Fruit fly (Drosophila melanogaster) whole organism, larva: ENCODE results near the gene CG11997.

Experiments
- noc ChIP-seq: fragments of 200-800 bp; sonication (Bioruptor generic); optimal IDR thresholded peaks from 3 replicates; lab custom pipeline; 2019; ENCODE audit warnings: missing biosample characterization, mild to moderate bottlenecking, missing genetic modification characterization, moderate library complexity

CG11997 gene

DNA sequence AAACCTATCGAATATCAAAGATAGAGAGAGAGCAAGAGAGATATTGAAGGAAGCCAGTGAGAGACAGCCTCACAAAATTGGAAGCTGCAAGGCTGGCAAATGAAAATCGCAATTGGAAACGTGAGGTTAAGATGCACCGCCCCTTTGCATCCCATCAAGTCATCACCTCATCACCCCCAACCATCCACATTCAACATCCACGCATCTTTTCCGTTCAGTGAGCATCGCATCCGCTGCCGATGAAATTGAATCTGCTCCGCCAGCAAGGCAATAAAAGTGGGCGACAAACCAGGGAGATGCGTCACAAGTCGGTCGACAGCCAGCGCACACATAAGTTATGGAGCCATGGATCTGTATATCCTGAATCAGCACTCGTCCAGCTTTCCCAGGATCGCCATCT lies at the start of gene CG11997:
TSS of gene CG11997 (plus strand) at position 301 of the 400 bp plus-strand sequence.
- TF ChIP-seq noc (tag; lab: Kevin White, UChicago), result no peak

DNA sequence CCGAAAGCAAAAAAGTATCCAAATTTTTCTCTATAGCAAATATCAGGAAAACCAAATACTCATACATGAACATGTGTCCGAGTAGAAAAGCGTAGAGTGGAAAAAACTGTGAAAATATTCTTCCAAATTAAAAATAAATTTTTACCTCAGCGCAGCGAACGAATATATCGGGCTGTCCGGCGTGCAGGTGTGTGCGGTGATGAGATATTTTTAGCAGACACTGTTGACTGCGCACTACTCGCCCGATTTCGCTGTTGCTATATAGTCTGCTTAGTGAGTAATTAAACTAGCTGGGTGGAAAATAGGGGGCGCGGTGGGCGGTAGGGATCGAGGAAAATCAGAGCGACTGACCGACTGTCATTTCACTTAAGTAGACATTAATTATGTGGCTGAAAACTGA lies 47.1 kb upstream of the CG11997 start:
- no peak for TF ChIP-seq noc (tag; lab: Kevin White, UChicago)

DNA sequence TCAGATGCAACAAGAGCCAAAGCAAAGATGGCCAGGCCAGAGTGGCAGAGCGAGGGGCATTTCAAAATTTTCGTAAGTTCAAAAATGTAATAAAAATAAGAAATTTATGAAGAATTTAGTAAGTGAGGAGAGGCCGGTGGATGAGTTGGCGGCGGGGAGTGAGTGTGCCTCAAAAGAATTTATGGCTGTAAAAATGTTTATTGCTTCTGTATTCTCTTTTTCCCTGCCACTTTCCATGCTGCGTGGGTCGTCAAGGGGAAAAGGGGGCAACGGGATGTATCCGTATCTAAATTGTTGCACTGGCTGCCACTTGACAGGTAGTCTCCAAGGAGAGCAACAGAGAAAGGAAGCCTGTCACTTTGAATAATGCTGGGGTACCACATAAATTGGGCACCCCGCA lies 45.9 kb upstream of the CG11997 start:
- no peak for TF ChIP-seq noc (tag; lab: Kevin White, UChicago)

DNA sequence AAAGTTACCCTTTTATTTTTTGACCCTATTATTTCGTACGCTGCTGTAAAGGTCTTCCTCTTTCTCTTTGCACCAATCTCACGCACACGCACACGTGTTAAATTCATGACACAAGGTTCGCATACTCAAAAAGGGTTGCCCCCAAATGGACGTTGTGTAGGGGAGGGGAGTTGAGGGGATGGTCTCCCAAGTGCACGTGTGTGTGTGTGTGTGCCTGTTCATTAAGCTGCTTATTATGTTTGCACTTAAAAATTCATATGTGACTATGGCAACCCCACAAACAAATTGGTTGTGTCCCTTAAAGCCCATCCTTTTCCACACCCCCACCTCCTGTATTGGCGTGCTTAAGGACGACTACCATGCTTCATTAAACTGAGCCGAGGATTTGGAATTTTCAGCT lies 44.1 kb upstream of the CG11997 start:
- TF ChIP-seq noc (tag; lab: Kevin White, UChicago), result no peak

DNA sequence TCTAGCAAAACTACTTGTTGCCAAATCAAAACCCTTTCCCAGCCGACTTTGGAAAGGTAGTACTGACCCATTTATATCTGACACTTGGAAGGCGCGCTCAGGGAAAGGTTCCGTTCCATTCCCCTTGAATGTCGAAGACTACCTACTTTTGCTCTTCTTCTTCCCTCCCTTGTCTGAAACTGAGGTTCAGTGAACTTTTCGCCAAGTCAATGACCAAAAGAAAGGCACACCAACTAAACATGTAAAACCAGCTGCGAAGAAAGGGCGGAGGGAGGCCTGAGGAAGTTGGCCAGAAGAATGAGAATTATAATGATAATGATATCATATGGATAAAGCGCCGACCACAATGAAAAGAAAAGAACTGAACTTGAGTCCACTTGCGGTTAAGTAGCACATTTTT lies 42.2 kb upstream of the CG11997 start:
- TF ChIP-seq noc (tag; lab: Kevin White, UChicago), result no peak

DNA sequence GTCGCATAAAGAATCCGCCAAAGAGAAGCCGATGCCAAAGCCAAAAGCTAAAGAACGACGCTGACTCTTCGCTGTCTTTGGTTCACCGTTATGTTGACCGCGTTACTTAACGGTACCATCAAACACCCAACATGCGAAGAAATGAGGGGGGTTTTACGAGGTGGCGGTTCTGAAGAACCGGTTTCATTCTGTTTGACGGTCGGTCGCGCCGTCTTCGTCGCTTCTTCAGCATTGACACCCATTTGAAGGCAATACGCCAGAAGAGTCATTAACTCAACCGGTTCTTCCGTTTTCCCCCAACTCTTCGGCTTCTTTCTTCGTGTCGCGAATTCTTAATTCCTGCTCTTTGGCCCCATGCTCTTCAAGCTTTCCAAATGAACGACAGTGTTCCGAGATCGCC lies 39.1 kb upstream of the CG11997 start:
- TF ChIP-seq noc (tag; lab: Kevin White, UChicago), result peak; percentile 23

DNA sequence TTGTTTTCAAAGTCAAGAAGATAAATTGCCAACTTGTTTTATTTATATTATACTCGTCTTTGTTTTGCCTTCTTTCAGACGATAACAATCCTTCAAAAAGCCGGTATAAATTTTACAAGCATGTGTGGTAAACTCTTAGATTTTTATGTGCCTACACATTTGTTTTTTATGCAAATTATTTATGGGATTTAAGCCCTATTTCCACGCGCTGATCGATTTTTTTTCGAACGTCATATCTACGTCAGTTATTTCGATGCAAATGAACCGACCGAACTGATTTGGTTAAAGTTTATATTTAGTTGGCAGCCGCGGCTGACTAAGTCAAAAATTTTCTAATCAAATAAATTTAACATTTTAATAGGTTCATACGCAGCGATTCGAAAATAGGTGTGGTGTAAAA lies 37.2 kb upstream of the CG11997 start:
- TF ChIP-seq noc (tag; lab: Kevin White, UChicago), result no peak

DNA sequence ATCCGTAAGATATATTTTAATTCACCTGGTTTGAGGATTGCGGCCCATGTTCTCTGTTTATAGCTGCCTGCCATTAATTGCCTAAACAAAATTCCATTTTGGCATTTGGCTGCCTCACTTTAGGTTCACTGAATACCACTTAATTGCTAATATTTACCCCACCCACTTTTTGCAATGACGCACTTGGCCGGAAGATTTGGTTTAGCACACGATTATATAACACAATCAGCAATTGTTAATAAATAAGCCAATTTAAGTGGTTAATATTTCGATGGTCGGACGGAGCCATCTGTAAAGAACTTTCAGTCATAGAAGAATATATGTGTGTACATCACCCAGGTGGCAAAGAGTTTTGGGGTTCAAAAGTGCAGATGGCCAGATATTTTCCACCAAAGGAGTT lies 36.4 kb upstream of the CG11997 start:
- TF ChIP-seq noc (tag; lab: Kevin White, UChicago), result no peak

DNA sequence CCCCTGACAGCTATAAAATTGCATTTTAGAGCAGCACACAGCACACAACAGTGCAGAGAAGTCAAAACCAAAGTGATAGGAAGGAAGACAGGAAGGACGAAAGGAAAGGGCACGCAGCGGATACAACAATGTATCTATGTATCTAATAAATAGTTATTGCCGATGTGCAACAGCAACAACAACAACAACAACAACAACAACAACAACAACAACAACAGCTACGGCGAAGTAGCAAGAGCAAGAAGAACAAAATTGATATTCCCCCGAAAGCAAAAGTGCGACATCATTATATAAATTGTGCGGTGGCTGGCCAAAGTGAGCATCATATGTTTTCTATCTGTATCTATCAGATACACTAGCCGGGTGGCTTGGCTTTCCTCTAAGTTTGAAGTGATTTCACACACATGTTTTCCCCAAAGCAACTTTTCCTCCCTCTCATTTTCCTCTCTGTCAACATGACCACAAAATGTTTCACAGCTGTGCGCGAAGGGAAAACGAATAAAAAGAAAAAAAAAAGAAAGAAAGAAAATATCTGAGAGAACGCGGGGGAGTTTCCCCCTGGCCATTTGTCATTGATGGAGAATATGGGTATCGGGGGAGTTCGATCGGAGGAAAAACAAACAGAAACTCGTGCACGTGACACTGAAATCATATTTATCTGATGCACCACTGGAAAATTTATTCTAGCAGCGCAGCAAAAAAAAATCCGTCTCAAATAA lies 33.2 kb upstream of the CG11997 start:
- TF ChIP-seq noc (tag; lab: Kevin White, UChicago), result no peak

DNA sequence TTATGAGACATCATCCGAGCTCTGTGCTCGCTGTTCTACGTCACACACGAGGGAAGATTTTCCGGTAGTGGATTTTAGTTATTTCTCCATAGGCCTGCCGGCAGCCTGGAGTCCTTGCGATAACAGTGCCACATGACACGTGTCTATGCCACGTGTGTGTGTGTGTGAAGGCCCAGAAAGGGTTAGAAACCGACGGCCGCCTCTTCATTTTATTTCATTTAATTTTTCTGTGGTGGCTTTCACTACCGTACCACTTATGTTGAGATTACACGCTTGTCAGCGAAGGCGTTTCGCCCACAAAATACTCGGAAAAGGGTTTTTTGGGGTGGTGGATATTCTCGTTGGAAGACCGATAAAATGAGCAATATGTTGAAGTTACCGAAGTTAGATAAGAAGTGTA lies 32.2 kb upstream of the CG11997 start:
- no peak for TF ChIP-seq noc (tag; lab: Kevin White, UChicago)

DNA sequence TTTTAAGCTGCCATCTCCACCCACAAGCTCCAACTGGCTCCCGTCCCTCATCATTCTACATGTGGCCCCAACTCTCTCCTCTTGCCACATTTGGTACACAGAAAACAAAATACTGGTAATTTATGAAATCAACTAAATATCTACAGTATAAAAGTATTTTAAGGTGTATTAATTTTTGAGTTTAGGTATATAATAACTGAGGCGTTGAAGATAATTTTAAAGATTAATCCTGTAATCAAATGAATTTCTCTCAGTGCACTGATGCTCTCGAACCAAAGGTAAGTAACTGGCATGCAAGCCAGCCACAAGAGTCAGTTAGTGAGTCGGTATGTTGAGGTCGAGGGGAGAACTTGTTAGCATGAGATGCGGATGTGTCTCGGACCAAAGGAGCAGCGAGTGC lies 29.9 kb upstream of the CG11997 start:
- TF ChIP-seq noc (tag; lab: Kevin White, UChicago), result no peak

DNA sequence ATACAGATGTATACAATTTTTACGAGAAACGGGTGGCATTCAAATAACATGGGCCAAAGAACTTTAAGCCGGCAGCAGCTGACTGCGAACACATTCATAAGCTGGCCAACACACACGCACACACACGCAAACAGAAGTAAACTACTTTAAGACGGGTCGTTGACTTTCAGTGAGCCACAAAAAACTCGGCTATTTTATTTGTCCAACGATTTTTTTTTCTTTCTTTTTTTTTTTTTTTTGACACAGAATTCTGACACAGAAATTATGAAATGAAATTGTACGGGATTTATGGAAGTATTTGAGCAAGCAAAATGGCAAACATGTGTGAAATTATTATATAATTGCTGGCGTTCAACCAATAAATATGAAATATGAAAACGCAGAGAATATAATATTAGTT lies 27.5 kb upstream of the CG11997 start:
- no peak for TF ChIP-seq noc (tag; lab: Kevin White, UChicago)

DNA sequence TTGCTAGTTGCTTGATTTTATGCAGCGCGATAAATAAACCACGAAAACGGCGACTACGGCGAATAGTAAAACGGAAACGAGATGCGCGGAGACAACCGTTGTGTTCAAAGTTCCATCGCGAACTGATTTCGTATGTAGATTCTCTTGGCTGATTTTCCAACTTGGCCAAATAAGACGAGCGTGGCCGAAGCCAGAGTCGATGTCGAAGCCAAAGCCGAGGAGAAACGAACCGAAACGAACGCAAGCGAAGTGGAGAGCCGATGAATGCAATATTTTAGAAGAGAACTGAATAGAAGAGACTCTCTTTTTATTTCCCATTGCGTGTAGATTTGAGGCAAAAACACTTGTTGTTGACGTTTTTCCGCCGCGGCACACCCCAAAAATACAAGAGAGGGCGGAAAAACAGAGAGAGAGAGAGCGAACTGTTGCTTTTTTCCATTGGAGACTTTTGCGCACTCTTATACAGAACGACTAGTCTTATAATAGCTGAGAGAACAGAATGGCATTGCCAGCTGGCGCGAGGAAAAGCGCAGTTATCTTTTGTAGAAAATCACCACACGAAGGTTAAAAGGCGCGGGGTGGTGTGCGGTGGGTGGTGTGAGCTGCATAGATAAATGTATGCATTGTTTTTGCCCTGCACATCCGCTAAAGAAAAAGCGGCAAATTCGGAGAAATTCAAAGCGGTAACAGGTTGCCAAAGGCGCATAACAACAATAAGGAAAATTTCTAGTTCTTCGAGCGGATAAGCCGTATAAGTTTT lies 19.3 kb upstream of the CG11997 start:
- no peak for TF ChIP-seq noc (tag; lab: Kevin White, UChicago)

DNA sequence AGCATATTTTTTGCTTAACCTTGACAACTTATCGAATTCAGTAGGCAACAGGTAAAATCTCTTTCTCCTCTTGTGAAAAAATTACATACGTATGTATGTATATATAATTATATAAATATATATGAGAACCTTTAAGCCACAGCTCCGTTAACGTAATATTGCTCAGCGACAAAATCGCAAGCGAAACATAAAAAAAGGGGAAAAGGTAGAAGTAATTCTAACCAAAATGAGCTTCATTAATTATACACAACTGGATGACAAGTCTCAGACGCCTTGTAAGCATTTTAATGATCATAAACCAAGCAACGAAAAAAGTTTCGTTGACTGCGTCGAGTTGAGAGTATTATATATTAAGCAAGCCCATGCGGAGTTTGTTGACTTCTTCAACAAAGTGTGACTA lies 18.4 kb upstream of the CG11997 start:
- no peak for TF ChIP-seq noc (tag; lab: Kevin White, UChicago)

DNA sequence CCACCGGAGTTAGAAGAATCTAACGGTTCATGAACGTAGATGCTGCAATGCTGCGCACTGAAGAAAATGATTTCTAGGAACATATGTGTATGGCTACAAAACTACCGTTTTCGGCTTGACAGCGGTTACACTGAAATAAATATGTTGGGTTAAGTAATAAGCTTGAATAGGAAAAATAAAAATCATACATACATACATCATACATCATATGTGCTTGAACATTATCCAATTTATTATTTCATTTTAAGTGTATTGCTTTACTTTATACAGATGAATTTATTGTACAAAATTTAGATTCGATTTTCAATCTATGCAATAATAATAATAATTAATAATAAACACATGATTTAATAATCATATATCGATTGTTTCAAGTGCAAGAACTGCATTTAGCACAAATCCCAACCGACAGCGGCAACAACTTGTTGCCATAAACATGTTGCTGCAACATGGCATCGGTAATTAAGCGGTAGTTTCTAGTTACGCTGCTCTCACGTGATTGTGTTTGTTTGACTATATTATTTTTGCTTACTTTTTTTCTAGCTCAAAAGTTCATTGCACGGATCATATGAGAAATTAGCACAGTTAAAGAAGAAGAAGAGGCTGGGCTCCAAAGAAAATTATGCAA lies 17.4 kb upstream of the CG11997 start:
- TF ChIP-seq noc (tag; lab: Kevin White, UChicago), result no peak

DNA sequence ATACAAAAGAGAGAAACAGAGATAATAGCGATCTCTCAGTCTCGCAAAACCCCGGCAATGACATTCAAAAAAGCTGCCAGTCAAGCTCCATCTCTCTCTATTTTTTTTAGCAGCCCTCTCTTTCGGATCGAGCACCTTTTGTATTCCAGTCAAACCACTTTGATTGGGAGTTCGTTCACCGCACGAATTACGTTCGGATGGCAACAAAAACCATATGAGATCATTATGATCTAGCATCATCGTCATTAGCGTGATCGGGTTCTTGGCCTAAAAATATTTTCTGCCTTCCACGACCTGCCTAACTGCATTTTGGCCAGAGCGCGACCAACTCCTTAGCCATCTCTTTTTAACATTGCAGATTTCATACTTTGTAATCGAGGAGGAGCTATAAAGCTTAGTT lies 16.9 kb upstream of the CG11997 start:
- TF ChIP-seq noc (tag; lab: Kevin White, UChicago), result no peak

DNA sequence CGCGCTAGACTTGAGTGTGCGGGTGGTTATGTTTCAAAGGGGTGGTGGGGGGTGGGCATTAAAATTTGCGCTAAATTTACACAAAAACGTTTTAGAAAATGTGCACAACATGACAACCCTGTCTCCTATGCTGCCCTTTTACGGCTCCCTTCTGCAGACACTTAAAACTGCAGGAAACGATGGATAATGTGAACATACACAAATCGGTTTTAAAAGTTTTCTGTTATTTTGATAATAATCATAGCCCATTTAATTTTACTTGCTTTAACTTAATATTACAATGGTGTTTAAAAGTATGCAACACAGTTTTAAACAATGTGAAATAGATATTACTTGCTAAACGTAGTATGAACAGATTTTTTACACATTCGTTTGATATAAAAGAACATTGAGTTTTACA lies 9.3 kb upstream of the CG11997 start:
- no peak for TF ChIP-seq noc (tag; lab: Kevin White, UChicago)
